Fruit fly (Drosophila melanogaster) whole organism, embryonic: Measurements from ENCODE around the gene ebd2.

Experiments
- CG7745 ChIP-seq: fragments of 200-800 bp; sonication (Bioruptor generic); optimal IDR thresholded peaks from 2 replicates; lab custom pipeline; 2018; ENCODE audit warnings: missing biosample characterization, mild to moderate bottlenecking, missing genetic modification characterization, moderate library complexity
- H2.0 ChIP-seq: fragments of 200-800 bp; sonication (Bioruptor generic); IDR thresholded peaks from 2 replicates; pipeline ENCODE4 v1.3.6; 2022; ENCODE audit warnings: missing biosample characterization, missing genetic modification characterization

dm6 chr3L:21385699-21386098, 36.6 kb upstream of the ebd2 start:
- no peak for TF ChIP-seq H2.0 (GFP tag; lab: Robert Waterston, UW)
- no peak for TF ChIP-seq CG7745 (tag; lab: Kevin White, UChicago)
